Worm (Caenorhabditis elegans) whole organism, mixed stage, embryonic: ENCODE measurements around the gene nhr-120.

Experiments used
- ceh-39 ChIP-seq: fragments of 150-350 bp; optimal IDR thresholded peaks from 2 replicates; lab custom pipeline; 2014; ENCODE audit warnings: missing biosample characterization, missing genetic modification characterization
- ces-1 ChIP-seq: fragments of 150-350 bp; optimal IDR thresholded peaks from 2 replicates; lab custom pipeline; 2014; ENCODE audit warnings: missing biosample characterization, missing genetic modification reagents, missing genetic modification characterization
- elt-1 ChIP-seq: sonication (generic microtip); optimal IDR thresholded peaks from 2 replicates; lab custom pipeline; 2017; ENCODE audit warnings: missing genetic modification characterization, mild to moderate bottlenecking, missing compliant biosample characterization, antibody characterized with exemption, moderate library complexity, borderline replicate concordance; ENCODE audit not compliant: insufficient read depth
- hlh-1 ChIP-seq: fragments of 150-350 bp; optimal IDR thresholded peaks from 2 replicates; lab custom pipeline; 2014; ENCODE audit warnings: missing biosample characterization, missing genetic modification reagents, missing genetic modification characterization
- lin-32 ChIP-seq: fragments of 200-800 bp; sonication (Bioruptor generic); optimal IDR thresholded peaks from 2 replicates; lab custom pipeline; 2018; ENCODE audit warnings: mild to moderate bottlenecking, missing genetic modification characterization, missing compliant biosample characterization
- lsy-2 ChIP-seq: fragments of 150-350 bp; optimal IDR thresholded peaks from 2 replicates; lab custom pipeline; 2014; ENCODE audit warnings: missing biosample characterization, missing genetic modification characterization
- tbx-8 ChIP-seq: fragments of 200-800 bp; sonication (Bioruptor generic); optimal IDR thresholded peaks from 2 replicates; lab custom pipeline; 2018; ENCODE audit warnings: mild to moderate bottlenecking, missing genetic modification characterization, moderate library complexity, missing compliant biosample characterization
- unc-39 ChIP-seq: fragments of 150-350 bp; optimal IDR thresholded peaks from 2 replicates; lab custom pipeline; 2014; ENCODE audit warnings: missing biosample characterization, missing genetic modification characterization

DNA sequence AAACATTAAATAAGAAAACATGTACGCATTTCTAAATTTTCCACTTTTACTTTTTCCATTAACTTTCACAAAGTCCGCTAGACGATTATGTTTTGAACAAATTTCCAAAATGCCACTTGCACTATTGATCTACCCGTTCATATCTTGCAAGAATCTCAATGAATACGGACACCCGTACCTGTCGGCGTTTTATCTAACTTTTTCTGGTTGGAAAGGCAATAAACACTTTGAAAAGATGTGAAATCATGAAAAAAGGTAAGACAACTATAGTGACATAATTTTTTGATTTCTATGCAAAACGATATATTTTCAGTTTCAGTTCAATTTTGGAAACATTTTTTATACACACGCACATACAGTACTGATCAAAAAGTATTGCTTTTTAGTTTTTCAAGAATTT is 31.3 kb upstream of the nhr-120 start:
- TF ChIP-seq ces-1 (GFP tag; lab: Kevin White, UChicago): no peak
- TF ChIP-seq elt-1 (tag; lab: Kevin White, UChicago): no peak
- TF ChIP-seq unc-39 (tag; lab: Kevin White, UChicago): no peak
- no peak for TF ChIP-seq tbx-8 (GFP tag; lab: Kevin White, UChicago)
- no peak for TF ChIP-seq lsy-2 (tag; lab: Kevin White, UChicago)
- no peak for TF ChIP-seq hlh-1 (tag; lab: Kevin White, UChicago)
- TF ChIP-seq ceh-39 (tag; lab: Kevin White, UChicago): no peak
- TF ChIP-seq lin-32: no peak
